Worm (Caenorhabditis elegans): ENCODE data around the gene pgl-3.
A peak's percentile ranks its signal among the peaks of the same experiment; 100 is the strongest.

The pgl-3 gene

ce11 chrV:4731154-4731961 is 24.4 kb upstream of the pgl-3 start, which contains the start of gene F39G3.3:
F39G3.3 (plus strand) TSS chrV:4731911.
- TF ChIP-seq ztf-4 (tag; optimal IDR thresholded peaks at IDR 0.05) (no peak), R02D3.7 (tag; optimal IDR thresholded peaks at IDR 0.05) (no peak), nhr-10 (tag; optimal IDR thresholded peaks at IDR 0.05) (no peak), dmd-4 (tag; optimal IDR thresholded peaks at IDR 0.05) (no peak), ama-1 (optimal IDR thresholded peaks at IDR 0.05) (peak; percentile 3), peb-1 (tag; optimal IDR thresholded peaks at IDR 0.05) (no peak), nhr-12 (tag; optimal IDR thresholded peaks at IDR 0.05) (no peak), unc-62 (GFP tag; optimal IDR thresholded peaks at IDR 0.05) (no peak), alr-1 (tag; optimal IDR thresholded peaks at IDR 0.05) (no peak), aly-2 (tag; optimal IDR thresholded peaks at IDR 0.05) (no peak), ceh-82 (tag; optimal IDR thresholded peaks at IDR 0.05) (no peak), Y55F3AM.14 (GFP tag; optimal IDR thresholded peaks at IDR 0.05) (no peak), nhr-77 (tag; optimal IDR thresholded peaks at IDR 0.05) (no peak), blmp-1 (tag; optimal IDR thresholded peaks at IDR 0.05; ENCODE audit: insufficient read depth) (no peak), C34F6.9 (tag; optimal IDR thresholded peaks at IDR 0.05) (peak; percentile 60), gmeb-1 (tag; optimal IDR thresholded peaks at IDR 0.05) (peak; percentile 69), lsy-2 (tag; optimal IDR thresholded peaks at IDR 0.05) (peak in 1 of 2 experiments; percentile 67), mbf-1 (tag; optimal IDR thresholded peaks at IDR 0.05) (no peak), mdl-1 (tag; optimal IDR thresholded peaks at IDR 0.05) (no peak), mab-5 (tag; optimal IDR thresholded peaks at IDR 0.05) (peak; percentile 71), skn-1 (tag; optimal IDR thresholded peaks at IDR 0.05) (peak; percentile 12), ztf-1 (GFP tag; conservative IDR thresholded peaks at IDR 0.05) (no peak), nhr-237 (tag; optimal IDR thresholded peaks at IDR 0.05) (no peak), crh-2 (tag; optimal IDR thresholded peaks at IDR 0.05) (peak; percentile 42), F13H6.1 (tag; optimal IDR thresholded peaks at IDR 0.05) (peak; percentile 58), nhr-25 (tag; optimal IDR thresholded peaks at IDR 0.05) (peak; percentile 54), sma-3 (GFP tag; optimal IDR thresholded peaks at IDR 0.05) (peak; percentile 40), nhr-21 (tag; optimal IDR thresholded peaks at IDR 0.05) (peak; percentile 6), elt-3 (tag; optimal IDR thresholded peaks at IDR 0.05) (no peak), sem-4 (tag; optimal IDR thresholded peaks at IDR 0.05) (peak; percentile 48), nhr-6 (tag; optimal IDR thresholded peaks at IDR 0.05) (no peak), ZK546.5 (tag; optimal IDR thresholded peaks at IDR 0.05) (no peak), snpc-4 (tag; optimal IDR thresholded peaks at IDR 0.05) (no peak), egl-27 (tag; optimal IDR thresholded peaks at IDR 0.05) (no peak), fos-1 (tag; optimal IDR thresholded peaks at IDR 0.05) (peak; percentile 30), nhr-129 (tag; optimal IDR thresholded peaks at IDR 0.05) (peak; percentile 38), unc-39 (tag; optimal IDR thresholded peaks at IDR 0.05) (no peak), lin-13 (GFP tag; optimal IDR thresholded peaks at IDR 0.05) (peak; percentile 59), lin-11 (tag; optimal IDR thresholded peaks at IDR 0.05) (peak; percentile 47), unc-55 (GFP tag; optimal IDR thresholded peaks at IDR 0.05) (peak; percentile 73), nhr-11 (tag; optimal IDR thresholded peaks at IDR 0.05) (no peak), ztf-11 (tag; optimal IDR thresholded peaks at IDR 0.05) (no peak), lin-39 (tag; optimal IDR thresholded peaks at IDR 0.05) (no peak), zag-1 (tag; optimal IDR thresholded peaks at IDR 0.05) (no peak), sma-9 (GFP tag; optimal IDR thresholded peaks at IDR 0.05) (peak; percentile 51), sma-9 (tag; optimal IDR thresholded peaks at IDR 0.05) (no peak), ceh-16 (tag; optimal IDR thresholded peaks at IDR 0.05) (no peak), elt-1 (tag; optimal IDR thresholded peaks at IDR 0.05) (no peak), nhr-23 (tag; optimal IDR thresholded peaks at IDR 0.05) (no peak)
